Worm (Caenorhabditis elegans) whole organism, L3 larva: ENCODE data around the gene Y105C5A.9.

ENCODE experiments used
- egl-27 ChIP-seq: sonication (generic microtip); optimal IDR thresholded peaks from 4 replicates; lab custom pipeline; 2017; ENCODE audit warnings: missing biosample characterization, missing genetic modification reagents, missing genetic modification characterization
- nhr-237 ChIP-seq: fragments of 150-350 bp; optimal IDR thresholded peaks from 2 replicates; lab custom pipeline; 2014; ENCODE audit warnings: missing biosample characterization, missing genetic modification characterization

- TF ChIP-seq nhr-237 (no peak), egl-27 (no peak)
Observed at ce11 chrIV:15631217-15631616, at the start of gene Y105C5A.9.
